Fruit fly (Drosophila melanogaster): ENCODE results near the gene CG5199.
A peak's percentile ranks its signal among the peaks of the same experiment; 100 is the strongest.

CG5199 gene

dm6 chr3L:20405971-20406948 is 46.4 kb downstream of the CG5199 start (continued):
- TF ChIP-seq vfl (GFP tag; optimal IDR thresholded peaks at IDR 0.05) (no peak), Eip74EF (GFP tag; optimal IDR thresholded peaks at IDR 0.05) (peak in 1 of 2 experiments; percentile 26), CG12659 (GFP tag; optimal IDR thresholded peaks at IDR 0.05) (peak; percentile 9), CG12071 (GFP tag; optimal IDR thresholded peaks at IDR 0.05) (peak; percentile 27), zfh1 (GFP tag; IDR thresholded peaks at IDR 0.05) (no peak), Mes4 (GFP tag; optimal IDR thresholded peaks at IDR 0.05) (no peak), MTF-1 (GFP tag; optimal IDR thresholded peaks at IDR 0.05; ENCODE audit: borderline replicate concordance) (peak; percentile 30), Dfd (GFP tag; optimal IDR thresholded peaks at IDR 0.05) (no peak), salm (tag; optimal IDR thresholded peaks at IDR 0.05) (peak; percentile 67), rib (GFP tag; IDR thresholded peaks at IDR 0.05) (0 out of 2 replicates have a peak, but pooled peaks have one; percentile 13), toy (GFP tag; IDR thresholded peaks at IDR 0.05) (no peak), dmrt11E (tag; optimal IDR thresholded peaks at IDR 0.05) (no peak), scrt (GFP tag; optimal IDR thresholded peaks at IDR 0.05) (peak; percentile 31), CG2678 (tag; optimal IDR thresholded peaks at IDR 0.05) (peak; percentile 49), CG2120 (GFP tag; optimal IDR thresholded peaks at IDR 0.05) (no peak), Hmx (GFP tag; optimal IDR thresholded peaks at IDR 0.05) (no peak), Hr51 (GFP tag; optimal IDR thresholded peaks at IDR 0.05) (peak in 1 of 2 experiments; percentile 8), al (GFP tag; IDR thresholded peaks at IDR 0.05) (no peak), CG2199 (GFP tag; IDR thresholded peaks at IDR 0.05) (peak; percentile 83; the same call in 2 of the 3 replicates), CG17802 (tag; optimal IDR thresholded peaks at IDR 0.05) (peak; percentile 71), run (tag; optimal IDR thresholded peaks at IDR 0.05) (peak; percentile 12), CG7556 (GFP tag; optimal IDR thresholded peaks at IDR 0.05) (no peak), oc (tag; optimal IDR thresholded peaks at IDR 0.05) (no peak), Aef1 (GFP tag; IDR thresholded peaks at IDR 0.05) (no peak), trh (GFP tag; optimal IDR thresholded peaks at IDR 0.05) (no peak), lab (GFP tag; optimal IDR thresholded peaks at IDR 0.05) (peak; percentile 50), CG15269 (tag; optimal IDR thresholded peaks at IDR 0.05) (peak; percentile 25), CG7928 (GFP tag; optimal IDR thresholded peaks at IDR 0.05) (no peak), Vsx1 (GFP tag; optimal IDR thresholded peaks at IDR 0.05) (peak; percentile 72), caup (GFP tag; optimal IDR thresholded peaks at IDR 0.05; ENCODE audit: severe bottlenecking) (peak; percentile 27), GATAe (GFP tag; conservative IDR thresholded peaks at IDR 0.05) (no peak), Gsc (GFP tag; IDR thresholded peaks at IDR 0.05) (no peak), CG12219 (GFP tag; optimal IDR thresholded peaks at IDR 0.05) (peak; percentile 37), CG7745 (tag; optimal IDR thresholded peaks at IDR 0.05) (peak; percentile 88), TFAM (GFP tag; optimal IDR thresholded peaks at IDR 0.05) (no peak), Asciz (GFP tag; optimal IDR thresholded peaks at IDR 0.05) (peak; percentile 57), CG3163 (GFP tag; optimal IDR thresholded peaks at IDR 0.05) (no peak), croc (GFP tag; conservative IDR thresholded peaks at IDR 0.05) (no peak), lola (GFP tag; optimal IDR thresholded peaks at IDR 0.05) (peak in 1 of 3 experiments; percentile 64), CG13287 (GFP tag; IDR thresholded peaks at IDR 0.05; ENCODE audit: partially characterized antibody) (peak; percentile 7; the same call in 1 of the 2 replicates), hkb (optimal IDR thresholded peaks at IDR 0.05) (no peak), hkb (GFP tag; IDR thresholded peaks at IDR 0.05) (peak; percentile 38; the same call in 1 of the 2 replicates), B-H2 (GFP tag; optimal IDR thresholded peaks at IDR 0.05) (no peak), bsh (GFP tag; optimal IDR thresholded peaks at IDR 0.05) (peak in 1 of 2 experiments; percentile 12), CG10543 (GFP tag; optimal IDR thresholded peaks at IDR 0.05) (no peak), CG2712 (tag; optimal IDR thresholded peaks at IDR 0.05) (peak; percentile 2)
